Worm (Caenorhabditis elegans) whole organism, L1 larva: ENCODE results near the gene C03B1.2.

Source experiments
- lsy-2 ChIP-seq, 2 experiments: fragments of 150-350 bp; optimal IDR thresholded peaks; 2 replicates each; lab custom pipeline; 2014; ENCODE audit warnings: missing biosample characterization in 2 of 2, missing genetic modification characterization in 2 of 2
- skn-1 ChIP-seq: fragments of 150-350 bp; optimal IDR thresholded peaks from 2 replicates; lab custom pipeline; 2014; ENCODE audit warnings: missing biosample characterization, missing genetic modification characterization
- ztf-4 ChIP-seq: fragments of 150-350 bp; optimal IDR thresholded peaks from 2 replicates; lab custom pipeline; 2014; ENCODE audit warnings: missing biosample characterization, missing genetic modification characterization

DNA sequence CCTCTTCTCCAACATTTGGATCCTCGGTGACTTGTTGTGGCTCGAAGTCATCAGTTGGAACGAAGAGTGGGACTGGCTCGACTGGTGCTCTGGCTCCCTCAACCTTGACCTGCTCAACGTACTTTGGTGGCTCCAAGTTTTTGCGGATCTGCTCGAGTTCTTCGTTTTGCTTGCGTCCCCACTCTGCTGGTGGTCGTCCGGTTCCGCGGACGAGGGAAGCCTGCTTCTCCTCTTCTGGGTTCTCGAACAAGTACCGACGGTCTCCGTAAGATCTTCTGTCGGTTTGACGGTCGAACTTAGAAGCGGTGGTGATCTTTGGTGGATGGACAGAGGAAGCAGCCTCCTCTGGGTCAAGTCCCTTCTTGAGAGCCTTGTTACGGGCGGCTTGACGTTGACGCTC is 38.9 kb downstream of the C03B1.2 start:
- TF ChIP-seq ztf-4 (tag; lab: Kevin White, UChicago) = no peak
- no peak for TF ChIP-seq skn-1 (tag; lab: Kevin White, UChicago)
- TF ChIP-seq lsy-2 (tag; optimal IDR thresholded peaks at IDR 0.05; lab: Kevin White, UChicago) = no peak
